Worm (Caenorhabditis elegans): ENCODE data around the gene sec-3.
A peak's percentile ranks its signal among the peaks of the same experiment; 100 is the strongest.

Gene sec-3

DNA sequence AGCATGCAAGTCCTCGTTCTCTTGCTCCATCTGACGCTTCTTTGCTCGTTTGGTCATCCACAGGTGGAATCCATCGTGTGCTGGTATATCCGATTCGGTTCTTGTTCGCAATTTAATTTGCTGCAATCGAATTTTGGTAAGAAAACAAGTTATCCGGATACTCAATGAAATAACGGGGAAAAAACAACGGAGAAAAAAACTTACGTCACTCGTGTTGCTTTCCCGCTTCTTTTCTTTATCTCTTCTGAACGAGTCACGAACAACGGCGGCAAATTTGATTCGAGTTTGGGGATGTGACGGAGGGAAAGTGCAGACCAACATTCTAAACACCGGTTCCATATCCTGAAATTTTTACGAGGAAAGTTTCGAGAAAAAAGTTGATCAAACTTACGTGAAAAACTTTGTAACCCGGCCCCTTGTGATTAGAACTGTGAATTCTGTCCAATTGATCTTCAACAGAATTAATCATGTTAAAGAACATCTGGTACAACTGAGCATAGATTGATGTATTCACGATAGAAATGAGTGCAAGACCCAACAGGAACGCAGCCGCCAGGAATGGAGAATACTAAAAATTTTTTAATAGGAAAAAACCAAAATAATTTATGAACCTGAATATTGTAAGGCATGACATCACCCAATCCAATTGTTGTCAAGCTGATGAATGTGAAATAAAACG is 48.2 kb downstream of the sec-3 start:
- TF ChIP-seq him-1 (tag; optimal IDR thresholded peaks at IDR 0.05) (no peak), dao-5 (tag; optimal IDR thresholded peaks at IDR 0.05) (no peak), W03F9.2 (tag; optimal IDR thresholded peaks at IDR 0.05) (no peak)

- TF ChIP-seq dao-5 (tag; optimal IDR thresholded peaks at IDR 0.05) (no peak), W03F9.2 (tag; optimal IDR thresholded peaks at IDR 0.05) (no peak), him-1 (tag; optimal IDR thresholded peaks at IDR 0.05) (peak; percentile 75)
These were observed 50.4 kb downstream of the sec-3 start for ce11 chrX:3049233-3049632.

DNA sequence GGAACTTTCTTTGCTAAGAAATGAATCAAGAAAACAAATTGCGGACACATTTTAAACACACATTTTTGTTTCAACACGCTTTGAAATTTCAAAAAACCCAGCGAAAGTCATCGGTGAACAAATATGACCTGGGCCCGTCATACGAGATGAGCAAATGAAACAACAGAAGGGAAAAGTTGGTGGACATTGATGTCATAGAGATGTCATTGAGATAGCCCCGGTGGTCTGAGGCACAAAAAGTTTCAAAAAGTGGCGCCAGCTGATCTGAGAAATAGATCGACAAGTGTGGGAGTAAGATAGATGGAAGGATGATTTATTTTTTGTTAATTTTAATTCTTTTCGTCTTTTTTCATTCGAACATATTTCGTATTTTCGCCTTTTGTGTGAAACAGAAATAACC is 51.0 kb downstream of the sec-3 start:
- TF ChIP-seq W03F9.2 (tag; optimal IDR thresholded peaks at IDR 0.05): no peak
- TF ChIP-seq dao-5 (tag; optimal IDR thresholded peaks at IDR 0.05): no peak
- no peak for TF ChIP-seq him-1 (tag; optimal IDR thresholded peaks at IDR 0.05)

- TF ChIP-seq dao-5 (tag; optimal IDR thresholded peaks at IDR 0.05): no peak
- no peak for TF ChIP-seq him-1 (tag; optimal IDR thresholded peaks at IDR 0.05)
These were observed 52.4 kb downstream of the sec-3 start for ce11 chrX:3047224-3047623.

- TF ChIP-seq him-1 (tag; optimal IDR thresholded peaks at IDR 0.05) (no peak), W03F9.2 (tag; optimal IDR thresholded peaks at IDR 0.05) (no peak), dao-5 (tag; optimal IDR thresholded peaks at IDR 0.05) (no peak)
These were observed 54.2 kb downstream of the sec-3 start, which contains the start of gene cnnm-3 for ce11 chrX:3045466-3045865. Gene cnnm-3 (minus strand): TSS chrX:3045847.
